Comparison of ENCODE assay signal across 1 fruit fly cellular context in the genomic region with DNA sequence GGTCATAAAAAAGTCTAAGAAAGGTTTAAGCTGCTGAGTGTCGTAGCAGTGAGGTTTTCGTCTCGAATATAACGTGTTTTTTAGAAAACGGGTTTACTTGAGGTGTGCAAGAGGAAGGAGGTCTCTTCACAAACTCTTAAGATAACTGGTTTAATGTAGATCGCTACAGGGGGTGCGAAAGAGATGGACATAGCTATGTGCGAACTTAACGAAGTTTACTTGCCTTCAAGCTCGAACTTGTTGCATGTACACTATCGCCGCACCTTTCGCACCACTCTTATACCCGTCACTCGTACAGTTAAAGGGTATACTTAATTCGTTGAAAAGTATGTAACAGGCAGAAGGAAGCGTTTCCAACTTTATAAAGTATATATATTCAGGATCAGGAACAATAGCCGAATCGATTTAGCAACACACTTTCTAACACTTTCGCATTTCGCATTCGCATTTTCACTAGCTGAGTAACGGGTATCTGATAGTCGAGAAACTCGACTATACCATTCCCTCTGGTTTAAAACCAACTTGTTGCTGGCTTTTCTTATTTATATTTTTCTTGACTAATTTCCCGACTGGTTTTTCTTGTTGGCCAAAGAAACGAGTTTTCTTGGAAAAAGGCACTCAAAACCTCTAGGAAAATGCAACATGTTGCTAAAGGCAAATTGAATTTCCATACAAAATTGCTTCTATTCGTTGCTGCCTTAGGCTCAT.
TF ChIP-seq lines count a peak whose summit lies in the region.

No protein-coding gene starts in this region.

TF ChIP-seq in whole organism, embryonic, 481 proteins besides CTCF, POLR2A, EP300 and RAD21 (continued from another document):
- TF ChIP-seq dimm (GFP tag; IDR thresholded peaks at IDR 0.05; lab: Robert Waterston, UW) = peak; percentile 80
- peak; percentile 84 for TF ChIP-seq CG8388 (GFP tag; optimal IDR thresholded peaks at IDR 0.05; lab: Kevin White, UChicago)
- peak; percentile 77 for TF ChIP-seq sna (GFP tag; IDR thresholded peaks at IDR 0.05; lab: Robert Waterston, UW; ENCODE audit: partially characterized antibody)
- peak; percentile 85 for TF ChIP-seq slbo (GFP tag; IDR thresholded peaks at IDR 0.05; lab: Robert Waterston, UW)
- TF ChIP-seq ftz-f1 (GFP tag; optimal IDR thresholded peaks at IDR 0.05; lab: Kevin White, UChicago) = no peak
- no peak for TF ChIP-seq exex (tag; optimal IDR thresholded peaks at IDR 0.05; lab: Kevin White, UChicago)
- peak; percentile 69 for TF ChIP-seq Lhr (GFP tag; optimal IDR thresholded peaks at IDR 0.05; lab: Kevin White, UChicago)
- TF ChIP-seq chif (GFP tag; optimal IDR thresholded peaks at IDR 0.05; lab: Kevin White, UChicago) = peak; percentile 65 to 91
- TF ChIP-seq NC2α (GFP tag; optimal IDR thresholded peaks at IDR 0.05; lab: Kevin White, UChicago) = peak; percentile 67
- TF ChIP-seq CG15011 (GFP tag; optimal IDR thresholded peaks at IDR 0.05; lab: Kevin White, UChicago) = peak; percentile 33
- TF ChIP-seq CG18764 (GFP tag; optimal IDR thresholded peaks at IDR 0.05; lab: Kevin White, UChicago) = peak; percentile 66
- TF ChIP-seq CG14014 (GFP tag; IDR thresholded peaks at IDR 0.05; lab: Robert Waterston, UW) = peak; percentile 70
- TF ChIP-seq CG7357 (GFP tag; IDR thresholded peaks at IDR 0.05; lab: Robert Waterston, UW) = peak; percentile 79
- peak; percentile 59; the same call in 2 of the 3 replicates for TF ChIP-seq B-H1 (GFP tag; IDR thresholded peaks at IDR 0.05; lab: Robert Waterston, UW)
- peak; percentile 67 for TF ChIP-seq Dad (GFP tag; optimal IDR thresholded peaks at IDR 0.05; lab: Kevin White, UChicago)
- peak; percentile 66 for TF ChIP-seq CG10431 (GFP tag; optimal IDR thresholded peaks at IDR 0.05; lab: Kevin White, UChicago)
- TF ChIP-seq CG1602 (GFP tag; optimal IDR thresholded peaks at IDR 0.05; lab: Kevin White, UChicago) = peak; percentile 79
- peak; percentile 69; the same call in 2 of the 3 replicates for TF ChIP-seq jigr1 (GFP tag; IDR thresholded peaks at IDR 0.05; lab: Robert Waterston, UW)
- TF ChIP-seq Bdp1 (GFP tag; optimal IDR thresholded peaks at IDR 0.05; lab: Kevin White, UChicago) = peak; percentile 54
- peak; percentile 78 for TF ChIP-seq Mad (GFP tag; optimal IDR thresholded peaks at IDR 0.05; lab: Kevin White, UChicago)
- peak; percentile 80; the same call in 1 of the 2 replicates for TF ChIP-seq CG32767 (GFP tag; IDR thresholded peaks at IDR 0.05; lab: Robert Waterston, UW)
- peak; percentile 57 for TF ChIP-seq disco-r (GFP tag; optimal IDR thresholded peaks at IDR 0.05; lab: Kevin White, UChicago)
- peak; percentile 47; the same call in 1 of the 2 replicates for TF ChIP-seq amos (GFP tag; IDR thresholded peaks at IDR 0.05; lab: Robert Waterston, UW; ENCODE audit: partially characterized antibody)
- TF ChIP-seq Rx (GFP tag; IDR thresholded peaks at IDR 0.05; lab: Robert Waterston, UW) = peak; percentile 78
- TF ChIP-seq cg (GFP tag; optimal IDR thresholded peaks at IDR 0.05; lab: Kevin White, UChicago) = no peak
- TF ChIP-seq CG17612 (GFP tag; IDR thresholded peaks at IDR 0.05; lab: Robert Waterston, UW) = peak; percentile 67
- TF ChIP-seq CG7839 (tag; optimal IDR thresholded peaks at IDR 0.05; lab: Kevin White, UChicago) = peak; percentile 90
- TF ChIP-seq Ssrp (tag; optimal IDR thresholded peaks at IDR 0.05; lab: Kevin White, UChicago) = peak; percentile 86
- peak; percentile 82 to 85 for TF ChIP-seq dpn (GFP tag; optimal IDR thresholded peaks at IDR 0.05; lab: Kevin White, UChicago)
- peak; percentile 76 for TF ChIP-seq CG11247 (GFP tag; IDR thresholded peaks at IDR 0.05; lab: Robert Waterston, UW)
- no peak for TF ChIP-seq C15 (GFP tag; IDR thresholded peaks at IDR 0.05; lab: Robert Waterston, UW)
- TF ChIP-seq CG1647 (GFP tag; optimal IDR thresholded peaks at IDR 0.05; lab: Kevin White, UChicago) = peak; percentile 77
- TF ChIP-seq CG16813 (GFP tag; IDR thresholded peaks at IDR 0.05; lab: Robert Waterston, UW; ENCODE audit: partially characterized antibody) = peak; percentile 93
- TF ChIP-seq crp (GFP tag; optimal IDR thresholded peaks at IDR 0.05; lab: Kevin White, UChicago) = peak in 1 of 2 experiments; percentile 34
- TF ChIP-seq Sox100B (GFP tag; optimal IDR thresholded peaks at IDR 0.05; lab: Kevin White, UChicago) = peak; percentile 78
- no peak for TF ChIP-seq CG4328 (GFP tag; optimal IDR thresholded peaks at IDR 0.05; lab: Kevin White, UChicago)
- 0 out of 2 replicates have a peak, but pooled peaks have one; percentile 31 for TF ChIP-seq CG11085 (GFP tag; IDR thresholded peaks at IDR 0.05; lab: Robert Waterston, UW)
- TF ChIP-seq abd-A (tag; optimal IDR thresholded peaks at IDR 0.05; lab: Kevin White, UChicago) = peak; percentile 45
- TF ChIP-seq usp (GFP tag; optimal IDR thresholded peaks at IDR 0.05; lab: Kevin White, UChicago) = no peak
- TF ChIP-seq CG10366 (GFP tag; IDR thresholded peaks at IDR 0.05; lab: Robert Waterston, UW) = peak; percentile 86
- peak; percentile 76 for TF ChIP-seq CG11695 (GFP tag; IDR thresholded peaks at IDR 0.05; lab: Robert Waterston, UW)
- peak; percentile 63 for TF ChIP-seq eyg (GFP tag; optimal IDR thresholded peaks at IDR 0.05; lab: Kevin White, UChicago)
- TF ChIP-seq phol (tag; optimal IDR thresholded peaks at IDR 0.05; lab: Kevin White, UChicago) = peak; percentile 88
- no peak for TF ChIP-seq Dp (GFP tag; optimal IDR thresholded peaks at IDR 0.05; lab: Kevin White, UChicago)
- peak; percentile 35 for TF ChIP-seq sima (GFP tag; optimal IDR thresholded peaks at IDR 0.05; lab: Kevin White, UChicago)
- TF ChIP-seq NC2β (GFP tag; optimal IDR thresholded peaks at IDR 0.05; lab: Kevin White, UChicago) = peak; percentile 86
- TF ChIP-seq pan (optimal IDR thresholded peaks at IDR 0.05; lab: Kevin White, UChicago) = peak in 1 of 2 experiments; percentile 57
- peak in 1 of 2 experiments; percentile 88 for TF ChIP-seq pan (GFP tag; optimal IDR thresholded peaks at IDR 0.05 in 1 of 2, IDR thresholded peaks at IDR 0.05 in 1 of 2)
- peak; percentile 63; the same call in 1 of the 2 replicates for TF ChIP-seq wdn (GFP tag; IDR thresholded peaks at IDR 0.05; lab: Robert Waterston, UW)
- peak; percentile 85 for TF ChIP-seq vnd (GFP tag; IDR thresholded peaks at IDR 0.05; lab: Robert Waterston, UW; ENCODE audit: partially characterized antibody)
- TF ChIP-seq al (GFP tag; IDR thresholded peaks at IDR 0.05; lab: Robert Waterston, UW) = peak; percentile 71
- TF ChIP-seq Hr51 (GFP tag; optimal IDR thresholded peaks at IDR 0.05; lab: Kevin White, UChicago) = peak; percentile 68 to 77
- peak; percentile 76 for TF ChIP-seq CG6813 (GFP tag; optimal IDR thresholded peaks at IDR 0.05; lab: Kevin White, UChicago)
- peak; percentile 96 for TF ChIP-seq pros (GFP tag; optimal IDR thresholded peaks at IDR 0.05; lab: Kevin White, UChicago)
- peak; percentile 87 for TF ChIP-seq Xbp1 (GFP tag; optimal IDR thresholded peaks at IDR 0.05; lab: Kevin White, UChicago)
- no peak for TF ChIP-seq Gsc (GFP tag; IDR thresholded peaks at IDR 0.05; lab: Robert Waterston, UW)
- TF ChIP-seq CG31388 (GFP tag; optimal IDR thresholded peaks at IDR 0.05; lab: Kevin White, UChicago) = no peak
- peak; percentile 91 for TF ChIP-seq dysf (GFP tag; IDR thresholded peaks at IDR 0.05; lab: Robert Waterston, UW)
- TF ChIP-seq gcm2 (GFP tag; optimal IDR thresholded peaks at IDR 0.05; lab: Kevin White, UChicago) = peak; percentile 53
- peak; percentile 83 for TF ChIP-seq gcm (GFP tag; optimal IDR thresholded peaks at IDR 0.05; lab: Kevin White, UChicago)
- TF ChIP-seq Hmx (GFP tag; optimal IDR thresholded peaks at IDR 0.05; lab: Kevin White, UChicago) = no peak
- TF ChIP-seq zfh2 (GFP tag; optimal IDR thresholded peaks at IDR 0.05; lab: Kevin White, UChicago) = peak; percentile 19
- TF ChIP-seq sc (optimal IDR thresholded peaks at IDR 0.05; lab: Kevin White, UChicago) = no peak
- TF ChIP-seq sc (GFP tag; optimal IDR thresholded peaks at IDR 0.05; lab: Kevin White, UChicago) = peak; percentile 86
- TF ChIP-seq Pdp1 (GFP tag; optimal IDR thresholded peaks at IDR 0.05; lab: Kevin White, UChicago) = peak; percentile 80
- TF ChIP-seq E2f2 (GFP tag; IDR thresholded peaks at IDR 0.05; lab: Robert Waterston, UW) = peak; percentile 61
- TF ChIP-seq NfI (GFP tag; optimal IDR thresholded peaks at IDR 0.05; lab: Kevin White, UChicago) = peak; percentile 74
- TF ChIP-seq gfzf (GFP tag; optimal IDR thresholded peaks at IDR 0.05; lab: Kevin White, UChicago) = no peak
- peak; percentile 98 for TF ChIP-seq Drgx (GFP tag; IDR thresholded peaks at IDR 0.05; lab: Robert Waterston, UW)
- TF ChIP-seq shn (GFP tag; optimal IDR thresholded peaks at IDR 0.05; lab: Kevin White, UChicago) = peak; percentile 80
- peak; percentile 78 for TF ChIP-seq Abd-B (GFP tag; optimal IDR thresholded peaks at IDR 0.05; lab: Kevin White, UChicago)
- TF ChIP-seq ara (GFP tag; IDR thresholded peaks at IDR 0.05; lab: Robert Waterston, UW) = peak; percentile 86
- TF ChIP-seq CG14050 (GFP tag; IDR thresholded peaks at IDR 0.05; lab: Robert Waterston, UW) = peak; percentile 73
- TF ChIP-seq BtbVII (GFP tag; optimal IDR thresholded peaks at IDR 0.05; lab: Kevin White, UChicago) = peak; percentile 26
